Worm (Caenorhabditis elegans) whole organism, L1 larva: ENCODE results near the gene M01F1.8.

Experiments used
- C04F5.9 ChIP-seq: sonication (generic microtip); optimal IDR thresholded peaks from 2 replicates; lab custom pipeline; 2016; ENCODE audit warnings: missing genetic modification characterization, missing compliant biosample characterization
- C16A3.4 ChIP-seq: fragments of 150-350 bp; optimal IDR thresholded peaks from 2 replicates; lab custom pipeline; 2014; ENCODE audit warnings: missing biosample characterization, missing genetic modification characterization
- C34B4.2 ChIP-seq: sonication (generic microtip); optimal IDR thresholded peaks from 2 replicates; lab custom pipeline; 2017; ENCODE audit warnings: mild to moderate bottlenecking, missing genetic modification characterization, missing compliant biosample characterization
- Y116A8C.19 ChIP-seq: sonication (generic microtip); optimal IDR thresholded peaks from 2 replicates; lab custom pipeline; 2016; ENCODE audit warnings: missing compliant biosample characterization, missing genetic modification characterization, borderline replicate concordance
- blmp-1 ChIP-seq: fragments of 150-350 bp; optimal IDR thresholded peaks from 2 replicates; lab custom pipeline; 2014; ENCODE audit warnings: missing biosample characterization, missing genetic modification characterization
- ceh-8 ChIP-seq: fragments of 200-800 bp; sonication (Bioruptor generic); optimal IDR thresholded peaks from 2 replicates; lab custom pipeline; 2018; ENCODE audit warnings: mild to moderate bottlenecking, missing genetic modification characterization, moderate library complexity, missing compliant biosample characterization
- ceh-82 ChIP-seq, 3 experiments: fragments of 150-350 bp in 1 of 3; sonication (generic microtip) in 2 of 3; optimal IDR thresholded peaks; 2 replicates each; lab custom pipeline; 2014 to 2017; ENCODE audit warnings: missing biosample characterization in 3 of 3, missing genetic modification characterization in 3 of 3
- ceh-88 ChIP-seq: fragments of 200-800 bp; sonication (Bioruptor generic); IDR thresholded peaks from 2 replicates; pipeline ENCODE4 v1.3.6; 2022; ENCODE audit warnings: missing genetic modification characterization, missing compliant biosample characterization
- ceh-90 ChIP-seq: sonication (generic microtip); optimal IDR thresholded peaks from 2 replicates; lab custom pipeline; 2016; ENCODE audit warnings: missing genetic modification characterization, missing compliant biosample characterization
- dpl-1 ChIP-seq, 3 experiments: fragments of 150-350 bp in 2 of 3; sonication (generic microtip) in 1 of 3; optimal IDR thresholded peaks; 2 replicates each; lab custom pipeline; 2014 to 2017; ENCODE audit warnings: missing biosample characterization in 3 of 3, missing genetic modification characterization in 3 of 3, missing genetic modification reagents in 3 of 3
- egl-13 ChIP-seq: sonication (generic microtip); optimal IDR thresholded peaks from 2 replicates; lab custom pipeline; 2016; ENCODE audit warnings: missing genotype, missing genetic modification reagents, missing genetic modification characterization, missing compliant biosample characterization
- elt-2 ChIP-seq: sonication (generic microtip); optimal IDR thresholded peaks from 2 replicates; lab custom pipeline; 2016; ENCODE audit warnings: missing genetic modification characterization, mild to moderate bottlenecking, inconsistent platforms, missing compliant biosample characterization, missing genetic modification reagents
- fkh-10 ChIP-seq: sonication (generic microtip); optimal IDR thresholded peaks from 2 replicates; lab custom pipeline; 2017; ENCODE audit warnings: missing biosample characterization, missing genetic modification reagents, missing genetic modification characterization
- fkh-4 ChIP-seq: sonication (generic microtip); optimal IDR thresholded peaks from 2 replicates; lab custom pipeline; 2016; ENCODE audit warnings: missing compliant biosample characterization, missing genetic modification characterization, borderline replicate concordance
- fkh-8 ChIP-seq: sonication (generic microtip); optimal IDR thresholded peaks from 2 replicates; lab custom pipeline; 2016; ENCODE audit warnings: mild to moderate bottlenecking, missing genetic modification characterization, missing compliant biosample characterization
- fos-1 ChIP-seq: fragments of 150-350 bp; optimal IDR thresholded peaks from 2 replicates; lab custom pipeline; 2014; ENCODE audit warnings: missing biosample characterization, missing genetic modification characterization
- hpl-2 ChIP-seq: fragments of 150-350 bp; optimal IDR thresholded peaks from 2 replicates; lab custom pipeline; 2014; ENCODE audit warnings: missing biosample characterization, missing genetic modification reagents, missing genetic modification characterization
- isw-1 ChIP-seq: fragments of 200-800 bp; sonication (Bioruptor generic); IDR thresholded peaks from 2 replicates; pipeline ENCODE4 v1.3.6; 2022; ENCODE audit warnings: missing genetic modification characterization, missing compliant biosample characterization
- lin-13 ChIP-seq: fragments of 150-350 bp; optimal IDR thresholded peaks from 2 replicates; lab custom pipeline; 2014; ENCODE audit warnings: missing biosample characterization, missing genetic modification reagents, missing genetic modification characterization
- lin-14 ChIP-seq: fragments of 200-800 bp; sonication (Bioruptor generic); optimal IDR thresholded peaks from 2 replicates; lab custom pipeline; 2018; ENCODE audit warnings: mild to moderate bottlenecking, missing genetic modification characterization, moderate library complexity, missing compliant biosample characterization
- lin-35 ChIP-seq, 2 experiments: fragments of 150-350 bp; optimal IDR thresholded peaks; 2 replicates each; lab custom pipeline; 2014; ENCODE audit warnings: missing biosample characterization in 2 of 2, missing genetic modification characterization in 2 of 2, missing genetic modification reagents in 2 of 2
- lin-39 ChIP-seq: fragments of 150-350 bp; optimal IDR thresholded peaks from 2 replicates; lab custom pipeline; 2014; ENCODE audit warnings: missing biosample characterization, missing genetic modification reagents, missing genetic modification characterization
- lsy-2 ChIP-seq, 2 experiments: fragments of 150-350 bp; optimal IDR thresholded peaks; 2 replicates each; lab custom pipeline; 2014; ENCODE audit warnings: missing biosample characterization in 2 of 2, missing genetic modification characterization in 2 of 2
- mab-9 ChIP-seq: fragments of 200-800 bp; sonication (Bioruptor generic); IDR thresholded peaks from 2 replicates; pipeline ENCODE4 v1.3.6; 2022; ENCODE audit warnings: missing genetic modification reagents, missing genetic modification characterization, missing compliant biosample characterization
- mef-2 ChIP-seq: fragments of 150-350 bp; optimal IDR thresholded peaks from 2 replicates; lab custom pipeline; 2014; ENCODE audit warnings: missing biosample characterization, missing genetic modification characterization
- mep-1 ChIP-seq: fragments of 150-350 bp; optimal IDR thresholded peaks from 2 replicates; lab custom pipeline; 2014; ENCODE audit warnings: missing biosample characterization, missing genetic modification characterization
- nhr-19 ChIP-seq: fragments of 200-800 bp; sonication (Bioruptor generic); conservative IDR thresholded peaks from 2 replicates; pipeline ENCODE4 v1.3.6; 2022; ENCODE audit warnings: missing genetic modification characterization, missing compliant biosample characterization
- nhr-20 ChIP-seq: sonication (generic microtip); optimal IDR thresholded peaks from 2 replicates; lab custom pipeline; 2016; ENCODE audit warnings: mild to moderate bottlenecking, missing genetic modification characterization, missing compliant biosample characterization
- nhr-237 ChIP-seq: fragments of 150-350 bp; optimal IDR thresholded peaks from 2 replicates; lab custom pipeline; 2014; ENCODE audit warnings: missing biosample characterization, missing genetic modification characterization
- nhr-28 ChIP-seq: fragments of 150-350 bp; optimal IDR thresholded peaks from 2 replicates; lab custom pipeline; 2014; ENCODE audit warnings: missing biosample characterization, missing genetic modification characterization
- nhr-47 ChIP-seq: sonication (generic microtip); optimal IDR thresholded peaks from 2 replicates; lab custom pipeline; 2016; ENCODE audit warnings: mild to moderate bottlenecking, missing genetic modification characterization, moderate library complexity, missing compliant biosample characterization
- nhr-71 ChIP-seq: sonication (generic microtip); optimal IDR thresholded peaks from 2 replicates; lab custom pipeline; 2016; ENCODE audit warnings: mild to moderate bottlenecking, missing genetic modification characterization, moderate library complexity, missing compliant biosample characterization
- nhr-77 ChIP-seq: fragments of 150-350 bp; optimal IDR thresholded peaks from 2 replicates; lab custom pipeline; 2014; ENCODE audit warnings: missing biosample characterization, missing genetic modification characterization
- nhr-85 ChIP-seq: sonication (generic microtip); peaks from one replicate; lab custom pipeline; 2016; ENCODE audit warnings: missing genetic modification characterization, inconsistent platforms, missing compliant biosample characterization
- nhr-90 ChIP-seq: sonication (generic microtip); optimal IDR thresholded peaks from 2 replicates; lab custom pipeline; 2016; ENCODE audit warnings: mild to moderate bottlenecking, missing genetic modification characterization, missing compliant biosample characterization; ENCODE audit not compliant: poor library complexity
- pag-3 ChIP-seq: sonication (generic microtip); optimal IDR thresholded peaks from 2 replicates; lab custom pipeline; 2017; ENCODE audit warnings: missing genetic modification characterization, mild to moderate bottlenecking, missing compliant biosample characterization, antibody characterized with exemption, borderline replicate concordance; ENCODE audit not compliant: insufficient read depth
- pax-3 ChIP-seq: fragments of 200-800 bp; sonication (Bioruptor generic); optimal IDR thresholded peaks from 2 replicates; lab custom pipeline; 2018; ENCODE audit warnings: mild to moderate bottlenecking, missing genetic modification characterization, moderate library complexity, missing compliant biosample characterization
- rnt-1 ChIP-seq: sonication (generic microtip); optimal IDR thresholded peaks from 2 replicates; lab custom pipeline; 2016; ENCODE audit warnings: mild to moderate bottlenecking, missing genetic modification characterization, moderate library complexity, missing compliant biosample characterization
- skn-1 ChIP-seq: fragments of 150-350 bp; optimal IDR thresholded peaks from 2 replicates; lab custom pipeline; 2014; ENCODE audit warnings: missing biosample characterization, missing genetic modification characterization
- snpc-4 ChIP-seq: fragments of 150-350 bp; optimal IDR thresholded peaks from 2 replicates; lab custom pipeline; 2014; ENCODE audit warnings: missing biosample characterization, missing genetic modification characterization
- snu-23 ChIP-seq: sonication (generic microtip); optimal IDR thresholded peaks from 2 replicates; lab custom pipeline; 2016; ENCODE audit warnings: missing genetic modification characterization, missing compliant biosample characterization
- sup-37 ChIP-seq: fragments of 200-800 bp; sonication (Bioruptor generic); optimal IDR thresholded peaks from 2 replicates; lab custom pipeline; 2018; ENCODE audit warnings: mild to moderate bottlenecking, missing genetic modification characterization, missing compliant biosample characterization
- swsn-7 ChIP-seq: sonication (generic microtip); optimal IDR thresholded peaks from 2 replicates; lab custom pipeline; 2016; ENCODE audit warnings: missing genetic modification characterization, missing compliant biosample characterization
- tbx-2 ChIP-seq: sonication (generic microtip); optimal IDR thresholded peaks from 2 replicates; lab custom pipeline; 2016; ENCODE audit warnings: missing genetic modification characterization, missing compliant biosample characterization
- tlp-1 ChIP-seq: fragments of 150-350 bp; optimal IDR thresholded peaks from 2 replicates; lab custom pipeline; 2014; ENCODE audit warnings: missing biosample characterization, missing genetic modification characterization
- vab-15 ChIP-seq: sonication (generic microtip); optimal IDR thresholded peaks from 2 replicates; lab custom pipeline; 2017; ENCODE audit warnings: missing genotype, mild to moderate bottlenecking, missing genetic modification characterization, missing compliant biosample characterization
- xbp-1 ChIP-seq: sonication (generic microtip); optimal IDR thresholded peaks from 2 replicates; lab custom pipeline; 2016; ENCODE audit warnings: missing genetic modification characterization, missing compliant biosample characterization
- zag-1 ChIP-seq: fragments of 150-350 bp; optimal IDR thresholded peaks from 2 replicates; lab custom pipeline; 2014; ENCODE audit warnings: missing biosample characterization, missing genetic modification characterization

Gene M01F1.8

ce11 chrIII:3541539-3541938 is 39.2 kb upstream of the M01F1.8 start, which contains the start of gene ben-1:
Gene ben-1, minus strand, starts transcription at chrIII:3541639.
- TF ChIP-seq nhr-85 (tag; lab: Kevin White, UChicago) (peak; percentile 28), nhr-90 (tag; lab: Kevin White, UChicago) (no peak), swsn-7 (no peak)

- no peak for TF ChIP-seq swsn-7
- no peak for TF ChIP-seq fkh-8
- TF ChIP-seq lin-14 (GFP tag; lab: Kevin White, UChicago), result no peak
- no peak for TF ChIP-seq pag-3 (tag; lab: Kevin White, UChicago)
- no peak for TF ChIP-seq C16A3.4 (tag; lab: Kevin White, UChicago)
- no peak for TF ChIP-seq mab-9 (GFP tag; lab: Robert Waterston, UW)
- no peak for TF ChIP-seq pax-3 (tag; lab: Kevin White, UChicago)
- no peak for TF ChIP-seq tlp-1 (tag; lab: Kevin White, UChicago)
- TF ChIP-seq blmp-1 (tag; lab: Kevin White, UChicago), result no peak
- TF ChIP-seq vab-15, result no peak
- TF ChIP-seq nhr-47 (tag; lab: Kevin White, UChicago), result no peak
- TF ChIP-seq ceh-88, result no peak
- TF ChIP-seq nhr-28 (tag; lab: Kevin White, UChicago), result no peak
Measured at ce11 chrIII:3541093-3541492, 38.7 kb upstream of the M01F1.8 start.

- TF ChIP-seq nhr-85 (tag; lab: Kevin White, UChicago) (peak; percentile 87), fkh-8 (peak; percentile 84), snpc-4 (peak; percentile 2), C16A3.4 (tag; lab: Kevin White, UChicago) (peak; percentile 80), fkh-4 (tag; lab: Kevin White, UChicago) (peak; percentile 24), Y116A8C.19 (tag; lab: Kevin White, UChicago) (no peak), C04F5.9 (peak; percentile 36), xbp-1 (tag; lab: Kevin White, UChicago) (peak; percentile 81), snu-23 (GFP tag; lab: Kevin White, UChicago) (peak; percentile 89), C34B4.2 (no peak), hpl-2 (GFP tag; lab: Kevin White, UChicago) (peak; percentile 49), tbx-2 (tag; lab: Kevin White, UChicago) (peak; percentile 77), nhr-20 (tag; lab: Kevin White, UChicago) (peak; percentile 84), lsy-2 (tag; optimal IDR thresholded peaks at IDR 0.05; lab: Kevin White, UChicago) (peak; percentile 72 to 88), lin-35 (GFP tag; optimal IDR thresholded peaks at IDR 0.05; lab: Kevin White, UChicago) (peak; percentile 59 to 85), fos-1 (tag; lab: Kevin White, UChicago) (peak; percentile 59), lin-14 (GFP tag; lab: Kevin White, UChicago) (peak; percentile 75), skn-1 (peak; percentile 58), nhr-77 (peak; percentile 29), dpl-1 (GFP tag; optimal IDR thresholded peaks at IDR 0.05; lab: Kevin White, UChicago) (peak; percentile 53 to 64 (median 63)), nhr-237 (tag; lab: Kevin White, UChicago) (peak; percentile 31), lin-39 (tag; lab: Kevin White, UChicago) (no peak), fkh-10 (GFP tag; lab: Kevin White, UChicago) (no peak), elt-2 (peak; percentile 43), nhr-90 (tag; lab: Kevin White, UChicago) (peak; percentile 85), lin-13 (GFP tag; lab: Kevin White, UChicago) (peak; percentile 42), ceh-90 (tag; lab: Kevin White, UChicago) (peak; percentile 51), nhr-71 (tag; lab: Kevin White, UChicago) (peak; percentile 86), zag-1 (tag; lab: Kevin White, UChicago) (no peak), ceh-82 (tag; optimal IDR thresholded peaks at IDR 0.05; lab: Kevin White, UChicago) (peak in 1 of 3 experiments; percentile 29), mep-1 (tag; lab: Kevin White, UChicago) (peak; percentile 73), mef-2 (tag; lab: Kevin White, UChicago) (no peak), rnt-1 (tag; lab: Kevin White, UChicago) (peak; percentile 80), egl-13 (tag; lab: Kevin White, UChicago) (peak; percentile 35), isw-1 (GFP tag; lab: Robert Waterston, UW) (peak; percentile 63), ceh-88 (peak; percentile 60), ceh-8 (GFP tag; lab: Kevin White, UChicago) (peak; percentile 34), sup-37 (GFP tag; lab: Kevin White, UChicago) (no peak), nhr-19 (GFP tag; lab: Robert Waterston, UW) (peak; percentile 75)
Measured at ce11 chrIII:3540424-3540823, 38.1 kb upstream of the M01F1.8 start.
